Fruit fly (Drosophila melanogaster) whole organism, pupa: ENCODE data around the gene Atox1.

ENCODE experiments used
- CG10348 ChIP-seq: fragments of 200-800 bp; sonication (Bioruptor generic); IDR thresholded peaks from 2 replicates; pipeline ENCODE4 v1.3.6; 2022; ENCODE audit warnings: missing biosample characterization, missing genetic modification characterization
- CG12605 ChIP-seq: fragments of 200-800 bp; sonication (Bioruptor generic); IDR thresholded peaks from 2 replicates; pipeline ENCODE4 v1.3.6; 2022; ENCODE audit warnings: missing biosample characterization, missing genetic modification characterization
- CG13204 ChIP-seq: fragments of 200-800 bp; sonication (Bioruptor generic); optimal IDR thresholded peaks from 2 replicates; lab custom pipeline; 2018; ENCODE audit warnings: missing biosample characterization, mild to moderate bottlenecking, missing genetic modification characterization, moderate library complexity
- CG14655 ChIP-seq: fragments of 200-800 bp; sonication (Bioruptor generic); optimal IDR thresholded peaks from 3 replicates; lab custom pipeline; 2017; ENCODE audit warnings: mild to moderate bottlenecking, missing biosample characterization, missing genetic modification reagents, missing genetic modification characterization
- CG15710 ChIP-seq: fragments of 200-800 bp; sonication (Bioruptor generic); optimal IDR thresholded peaks from 2 replicates; lab custom pipeline; 2018; ENCODE audit warnings: missing biosample characterization, mild to moderate bottlenecking, missing genetic modification characterization, moderate library complexity
- CG17806 ChIP-seq: fragments of 200-800 bp; sonication (Bioruptor generic); optimal IDR thresholded peaks from 2 replicates; lab custom pipeline; 2018; ENCODE audit warnings: missing biosample characterization, mild to moderate bottlenecking, missing genetic modification characterization, moderate library complexity
- CG32121 ChIP-seq: fragments of 200-800 bp; sonication (Bioruptor generic); IDR thresholded peaks from 2 replicates; pipeline ENCODE4 v1.3.6; 2022; ENCODE audit warnings: missing biosample characterization, missing genetic modification characterization
- CG34367 ChIP-seq: fragments of 200-800 bp; sonication (Bioruptor generic); optimal IDR thresholded peaks from 2 replicates; lab custom pipeline; 2018; ENCODE audit warnings: missing biosample characterization, mild to moderate bottlenecking, missing genetic modification characterization
- CG8159 ChIP-seq: fragments of 200-800 bp; sonication (Bioruptor generic); optimal IDR thresholded peaks from 3 replicates; lab custom pipeline; 2018; ENCODE audit warnings: missing biosample characterization, mild to moderate bottlenecking, missing genetic modification characterization, moderate library complexity
- CG8301 ChIP-seq: fragments of 200-800 bp; sonication (Bioruptor generic); optimal IDR thresholded peaks from 2 replicates; lab custom pipeline; 2018; ENCODE audit warnings: missing biosample characterization, mild to moderate bottlenecking, missing genetic modification characterization
- CG9948 ChIP-seq: fragments of 200-800 bp; sonication (Bioruptor generic); optimal IDR thresholded peaks from 2 replicates; lab custom pipeline; 2018; ENCODE audit warnings: missing biosample characterization, mild to moderate bottlenecking, missing genetic modification characterization, moderate library complexity
- D1 ChIP-seq: fragments of 200-800 bp; sonication (Bioruptor generic); optimal IDR thresholded peaks from 2 replicates; lab custom pipeline; 2018; ENCODE audit warnings: missing biosample characterization, mild to moderate bottlenecking, missing genetic modification characterization, moderate library complexity
- EcR ChIP-seq: fragments of 200-800 bp; sonication (Bioruptor generic); optimal IDR thresholded peaks from 3 replicates; lab custom pipeline; 2019; ENCODE audit warnings: missing biosample characterization, missing genetic modification characterization, mild to moderate bottlenecking, moderate library complexity, missing genetic modification reagents
- Ets98B ChIP-seq: fragments of 200-800 bp; sonication (Bioruptor generic); IDR thresholded peaks from 2 replicates; pipeline ENCODE4 v1.3.6; 2022; ENCODE audit warnings: missing biosample characterization, missing genetic modification characterization
- Pif1A ChIP-seq: fragments of 200-800 bp; sonication (Bioruptor generic); optimal IDR thresholded peaks from 3 replicates; lab custom pipeline; 2016; ENCODE audit warnings: missing biosample characterization, missing genetic modification characterization
- Pif1B ChIP-seq: fragments of 200-800 bp; sonication (Bioruptor generic); optimal IDR thresholded peaks from 3 replicates; lab custom pipeline; 2016; ENCODE audit warnings: missing biosample characterization, missing genetic modification characterization
- Snoo ChIP-seq: fragments of 200-800 bp; sonication (Bioruptor generic); optimal IDR thresholded peaks from 3 replicates; lab custom pipeline; 2017; ENCODE audit warnings: missing biosample characterization, mild to moderate bottlenecking, missing genetic modification characterization, inconsistent platforms
- fd96Ca ChIP-seq: fragments of 200-800 bp; sonication (Bioruptor generic); IDR thresholded peaks from 3 replicates; pipeline ENCODE4 v1.3.6; 2022; ENCODE audit warnings: missing biosample characterization, missing genetic modification characterization
- rn ChIP-seq: fragments of 200-800 bp; sonication (Bioruptor generic); IDR thresholded peaks from 2 replicates; pipeline ENCODE4 v1.3.6; 2022; ENCODE audit warnings: missing biosample characterization, missing genetic modification characterization

The Atox1 gene

dm6 chr3L:21604265-21604664 is 36.5 kb upstream of the Atox1 start:
- TF ChIP-seq Snoo (tag; lab: Kevin White, UChicago) (no peak), CG14655 (GFP tag; lab: Kevin White, UChicago) (no peak), Ets98B (GFP tag; lab: Robert Waterston, UW) (no peak), D1 (tag; lab: Kevin White, UChicago) (peak; percentile 88), CG10348 (no peak)

dm6 chr3L:21610535-21610934 is 30.3 kb upstream of the Atox1 start:
- TF ChIP-seq rn (GFP tag; lab: Robert Waterston, UW) (no peak), CG13204 (GFP tag; lab: Kevin White, UChicago) (no peak), Snoo (tag; lab: Kevin White, UChicago) (no peak), Pif1A (GFP tag; lab: Kevin White, UChicago) (no peak), CG14655 (GFP tag; lab: Kevin White, UChicago) (no peak), CG12605 (GFP tag; lab: Robert Waterston, UW) (no peak)

- TF ChIP-seq CG32121 (GFP tag; lab: Robert Waterston, UW) (no peak), D1 (tag; lab: Kevin White, UChicago) (no peak), CG14655 (GFP tag; lab: Kevin White, UChicago) (no peak), CG34367 (tag; lab: Kevin White, UChicago) (no peak), Pif1A (GFP tag; lab: Kevin White, UChicago) (no peak), rn (GFP tag; lab: Robert Waterston, UW) (no peak), Ets98B (GFP tag; lab: Robert Waterston, UW) (no peak), CG8301 (no peak), Pif1B (GFP tag; lab: Kevin White, UChicago) (no peak), CG9948 (tag; lab: Kevin White, UChicago) (no peak), CG15710 (no peak)
Measured at dm6 chr3L:21617354-21617753, 23.4 kb upstream of the Atox1 start, which contains the start of the genes S1P and CG11307. TSS of gene S1P (minus strand) at chr3L:21617376. TSS of gene CG11307 (plus strand) at chr3L:21617623.

- TF ChIP-seq EcR (no peak), Pif1B (GFP tag; lab: Kevin White, UChicago) (no peak), CG17806 (tag; lab: Kevin White, UChicago) (no peak), CG34367 (tag; lab: Kevin White, UChicago) (no peak), CG8159 (tag; lab: Kevin White, UChicago) (no peak)
- TF ChIP-seq, all 21 proteins: peak for 0
Measured at dm6 chr3L:21625547-21625946, 15.2 kb upstream of the Atox1 start, which contains the start of the genes CG7166 and Alg11. TSS of gene CG7166 (minus strand) at chr3L:21625647. TSS of gene Alg11 (plus strand) at chr3L:21625806.

dm6 chr3L:21626036-21626614 is 14.7 kb upstream of the Atox1 start:
- no peak for TF ChIP-seq CG14655 (GFP tag; lab: Kevin White, UChicago)
- TF ChIP-seq D1 (tag; lab: Kevin White, UChicago) = peak; percentile 70

- no peak for TF ChIP-seq CG32121 (GFP tag; lab: Robert Waterston, UW)
- no peak for TF ChIP-seq EcR
- no peak for TF ChIP-seq Ets98B (GFP tag; lab: Robert Waterston, UW)
- no peak for TF ChIP-seq CG8159 (tag; lab: Kevin White, UChicago)
- no peak for TF ChIP-seq CG10348
- no peak for TF ChIP-seq Snoo (tag; lab: Kevin White, UChicago)
- no peak for TF ChIP-seq CG15710
- no peak for TF ChIP-seq CG14655 (GFP tag; lab: Kevin White, UChicago)
- TF ChIP-seq rn (GFP tag; lab: Robert Waterston, UW) = no peak
- no peak for TF ChIP-seq Pif1B (GFP tag; lab: Kevin White, UChicago)
- no peak for TF ChIP-seq CG13204 (GFP tag; lab: Kevin White, UChicago)
- TF ChIP-seq CG17806 (tag; lab: Kevin White, UChicago) = no peak
- no peak for TF ChIP-seq D1 (tag; lab: Kevin White, UChicago)
- no peak for TF ChIP-seq CG12605 (GFP tag; lab: Robert Waterston, UW)
- TF ChIP-seq fd96Ca (GFP tag; lab: Robert Waterston, UW) = no peak
- no peak for TF ChIP-seq CG9948 (tag; lab: Kevin White, UChicago)
- no peak for TF ChIP-seq CG8301
- TF ChIP-seq Pif1A (GFP tag; lab: Kevin White, UChicago) = no peak
- TF ChIP-seq, all 21 proteins: peak for 0
Measured at dm6 chr3L:21634152-21634689, 6.6 kb upstream of the Atox1 start, which contains the start of gene MED1. TSS of gene MED1 (minus strand) at chr3L:21634446.

- TF ChIP-seq CG17806 (tag; lab: Kevin White, UChicago) = no peak
- no peak for TF ChIP-seq Pif1B (GFP tag; lab: Kevin White, UChicago)
- no peak for TF ChIP-seq CG34367 (tag; lab: Kevin White, UChicago)
- TF ChIP-seq Snoo (tag; lab: Kevin White, UChicago) = no peak
- no peak for TF ChIP-seq EcR
Measured at dm6 chr3L:21635208-21635607, 5.6 kb upstream of the Atox1 start, which contains the start of gene ORMDL. TSS of gene ORMDL (plus strand) at chr3L:21635305.
